Worm (Caenorhabditis elegans) whole organism, L3 larva: ENCODE data around the gene aagr-1.

ENCODE experiments used
- ama-1 ChIP-seq: fragments of 150-350 bp; optimal IDR thresholded peaks from 2 replicates; lab custom pipeline; 2018
- elt-3 ChIP-seq, 3 experiments: fragments of 150-350 bp in 1 of 3; sonication (generic microtip) in 2 of 3; optimal IDR thresholded peaks; 2 replicates in 2 of 3; 4 replicates in 1 of 3; lab custom pipeline; 2014 to 2017; ENCODE audit warnings: missing biosample characterization in 3 of 3, missing genetic modification characterization in 3 of 3
- fkh-10 ChIP-seq: sonication (generic microtip); optimal IDR thresholded peaks from 2 replicates; lab custom pipeline; 2017; ENCODE audit warnings: missing biosample characterization, missing genetic modification reagents, missing genetic modification characterization
- nhr-12 ChIP-seq: fragments of 150-350 bp; optimal IDR thresholded peaks from 2 replicates; lab custom pipeline; 2014; ENCODE audit warnings: missing biosample characterization, missing genetic modification characterization
- sea-2 ChIP-seq: fragments of 150-350 bp; sonication (generic microtip); optimal IDR thresholded peaks from 4 replicates; lab custom pipeline; 2014; ENCODE audit warnings: missing biosample characterization, missing genetic modification reagents, missing genetic modification characterization
- snpc-4 ChIP-seq: fragments of 150-350 bp; optimal IDR thresholded peaks from 2 replicates; lab custom pipeline; 2014; ENCODE audit warnings: missing biosample characterization, missing genetic modification characterization
- unc-39 ChIP-seq: sonication (generic microtip); optimal IDR thresholded peaks from 4 replicates; lab custom pipeline; 2017; ENCODE audit warnings: missing biosample characterization, missing genetic modification characterization
- ztf-11 ChIP-seq: fragments of 150-350 bp; optimal IDR thresholded peaks from 2 replicates; lab custom pipeline; 2014; ENCODE audit warnings: missing biosample characterization, missing genetic modification characterization
- ztf-4 ChIP-seq: fragments of 150-350 bp; optimal IDR thresholded peaks from 2 replicates; lab custom pipeline; 2014; ENCODE audit warnings: missing biosample characterization, missing genetic modification characterization

DNA sequence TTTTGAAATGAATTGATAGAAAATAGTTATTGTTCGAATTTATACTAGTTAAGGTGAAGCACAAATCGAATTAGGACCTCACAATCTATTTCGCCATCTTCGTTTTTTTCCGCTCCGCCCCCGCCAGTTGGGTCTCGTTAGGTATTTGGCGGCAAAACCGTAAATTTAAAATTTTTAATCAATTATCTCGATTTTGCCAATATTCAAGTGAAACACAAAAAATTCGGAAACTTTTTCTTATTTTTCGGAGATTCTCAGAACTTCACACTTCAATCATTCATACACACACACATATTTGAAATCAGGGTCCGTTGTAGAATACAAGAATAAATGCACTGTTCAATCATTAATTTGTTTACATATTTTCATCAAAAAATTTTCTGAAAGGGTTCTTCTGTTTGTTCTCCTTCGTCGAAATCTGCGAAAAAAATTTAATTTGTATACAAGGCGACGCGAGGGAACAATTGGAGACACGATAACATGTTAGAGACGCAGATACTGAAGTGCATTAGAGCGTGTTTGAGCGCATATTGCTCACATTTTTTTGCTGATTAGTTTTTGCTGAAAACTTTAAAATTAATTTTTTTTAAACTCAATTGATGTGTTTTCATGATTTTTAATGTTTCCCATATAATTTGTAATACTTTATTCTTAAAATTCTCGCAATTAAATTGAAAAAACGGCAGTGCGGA is 6.5 kb upstream of the aagr-1 start, which contains the start of gene D2096.5:
- TF ChIP-seq ztf-4 (tag; lab: Kevin White, UChicago), result no peak
- TF ChIP-seq ztf-11 (tag; lab: Kevin White, UChicago), result no peak
- TF ChIP-seq snpc-4 (tag; lab: Kevin White, UChicago), result no peak
- TF ChIP-seq ama-1, result no peak
- no peak for TF ChIP-seq nhr-12 (tag; lab: Kevin White, UChicago)
- no peak for TF ChIP-seq unc-39 (tag; lab: Kevin White, UChicago)
- TF ChIP-seq fkh-10 (GFP tag; lab: Kevin White, UChicago), result no peak
- TF ChIP-seq elt-3 (tag; optimal IDR thresholded peaks at IDR 0.05; lab: Kevin White, UChicago), result no peak
- TF ChIP-seq sea-2 (GFP tag; lab: Kevin White, UChicago), result no peak
